Worm (Caenorhabditis elegans) whole organism, late embryonic: ENCODE results near the gene W09G12.6.
"Not testable (repeated sequence)": the region's sequence is repeated elsewhere in the genome, so short reads cannot be mapped to it uniquely, and the experiment has no call there.

Experiments
- C08G9.2 ChIP-seq: sonication (generic microtip); optimal IDR thresholded peaks from 2 replicates; lab custom pipeline; 2016; ENCODE audit warnings: mild to moderate bottlenecking, missing genetic modification characterization, moderate library complexity, missing compliant biosample characterization
- F13H6.1 ChIP-seq: sonication (generic microtip); optimal IDR thresholded peaks from 2 replicates; lab custom pipeline; 2016; ENCODE audit warnings: missing genetic modification characterization, missing compliant biosample characterization
- K02D7.2 ChIP-seq: sonication (generic microtip); optimal IDR thresholded peaks from 2 replicates; lab custom pipeline; 2017; ENCODE audit warnings: mild to moderate bottlenecking, missing genetic modification characterization, missing compliant biosample characterization
- K09A11.1 ChIP-seq: sonication (generic microtip); optimal IDR thresholded peaks from 2 replicates; lab custom pipeline; 2017; ENCODE audit warnings: antibody characterized with exemption, mild to moderate bottlenecking, missing genetic modification characterization, missing compliant biosample characterization; ENCODE audit not compliant: insufficient read depth
- T23F11.4 ChIP-seq: fragments of 200-800 bp; sonication (Bioruptor generic); optimal IDR thresholded peaks from 2 replicates; lab custom pipeline; 2018; ENCODE audit warnings: mild to moderate bottlenecking, missing genetic modification characterization, missing compliant biosample characterization
- ama-1 ChIP-seq: fragments of 150-350 bp; optimal IDR thresholded peaks from 2 replicates; lab custom pipeline; 2014
- ceh-18 ChIP-seq: sonication (generic microtip); optimal IDR thresholded peaks from 2 replicates; lab custom pipeline; 2016; ENCODE audit warnings: missing genetic modification characterization, missing compliant biosample characterization
- ceh-22 ChIP-seq: sonication (generic microtip); optimal IDR thresholded peaks from 2 replicates; lab custom pipeline; 2017; ENCODE audit warnings: missing biosample characterization, missing genetic modification characterization
- ceh-24 ChIP-seq: sonication (generic microtip); optimal IDR thresholded peaks from 2 replicates; lab custom pipeline; 2016; ENCODE audit warnings: mild to moderate bottlenecking, missing genetic modification characterization, missing compliant biosample characterization
- ceh-31 ChIP-seq: sonication (generic microtip); optimal IDR thresholded peaks from 2 replicates; lab custom pipeline; 2016; ENCODE audit warnings: missing genetic modification characterization, missing compliant biosample characterization
- ceh-45 ChIP-seq: fragments of 200-800 bp; sonication (Bioruptor generic); IDR thresholded peaks from 2 replicates; pipeline ENCODE4 v1.3.6; 2022; ENCODE audit warnings: missing genetic modification reagents, missing genetic modification characterization, missing compliant biosample characterization
- ceh-48 ChIP-seq: sonication (generic microtip); optimal IDR thresholded peaks from 2 replicates; lab custom pipeline; 2016; ENCODE audit warnings: missing genetic modification characterization, inconsistent platforms, missing compliant biosample characterization
- ceh-6 ChIP-seq: fragments of 200-800 bp; sonication (Bioruptor generic); optimal IDR thresholded peaks from 2 replicates; lab custom pipeline; 2018; ENCODE audit warnings: mild to moderate bottlenecking, missing genetic modification characterization, missing compliant biosample characterization
- dmd-4 ChIP-seq: sonication (generic microtip); optimal IDR thresholded peaks from 2 replicates; lab custom pipeline; 2016; ENCODE audit warnings: borderline replicate concordance, missing genetic modification characterization, missing compliant biosample characterization
- elt-4 ChIP-seq: sonication (generic microtip); optimal IDR thresholded peaks from 2 replicates; lab custom pipeline; 2016; ENCODE audit warnings: missing genetic modification characterization, missing compliant biosample characterization
- hlh-6 ChIP-seq: sonication (generic microtip); optimal IDR thresholded peaks from 2 replicates; lab custom pipeline; 2016; ENCODE audit warnings: missing genotype, missing genetic modification characterization, missing compliant biosample characterization
- hlh-8 ChIP-seq: sonication (generic microtip); optimal IDR thresholded peaks from 2 replicates; lab custom pipeline; 2016; ENCODE audit warnings: missing genotype, missing genetic modification characterization, missing compliant biosample characterization
- lim-6 ChIP-seq: sonication (generic microtip); optimal IDR thresholded peaks from 2 replicates; lab custom pipeline; 2016; ENCODE audit warnings: missing genetic modification characterization, missing compliant biosample characterization
- lin-11 ChIP-seq: fragments of 200-800 bp; sonication (Bioruptor generic); optimal IDR thresholded peaks from 2 replicates; lab custom pipeline; 2018; ENCODE audit warnings: mild to moderate bottlenecking, missing genetic modification characterization, missing compliant biosample characterization
- madf-2 ChIP-seq: sonication (generic microtip); optimal IDR thresholded peaks from 2 replicates; lab custom pipeline; 2017; ENCODE audit warnings: missing genetic modification characterization, missing compliant biosample characterization
- mec-3 ChIP-seq: sonication (generic microtip); optimal IDR thresholded peaks from 2 replicates; lab custom pipeline; 2016; ENCODE audit warnings: borderline replicate concordance, missing genetic modification characterization, missing compliant biosample characterization
- nhr-11 ChIP-seq: fragments of 150-350 bp; optimal IDR thresholded peaks from 2 replicates; lab custom pipeline; 2014; ENCODE audit warnings: missing biosample characterization, missing genetic modification characterization
- odd-2 ChIP-seq: sonication (generic microtip); optimal IDR thresholded peaks from 2 replicates; lab custom pipeline; 2017; ENCODE audit warnings: antibody characterized with exemption, mild to moderate bottlenecking, missing genetic modification characterization, missing compliant biosample characterization
- pag-3 ChIP-seq: sonication (generic microtip); optimal IDR thresholded peaks from 2 replicates; lab custom pipeline; 2016; ENCODE audit warnings: missing compliant biosample characterization, missing genetic modification characterization, borderline replicate concordance
- pat-9 ChIP-seq: fragments of 200-800 bp; sonication (Bioruptor generic); optimal IDR thresholded peaks from 2 replicates; lab custom pipeline; 2018; ENCODE audit warnings: mild to moderate bottlenecking, missing genetic modification characterization, moderate library complexity, missing compliant biosample characterization
- pros-1 ChIP-seq: fragments of 150-350 bp; optimal IDR thresholded peaks from 2 replicates; lab custom pipeline; 2014; ENCODE audit warnings: missing biosample characterization, missing genetic modification reagents, missing genetic modification characterization
- ref-2 ChIP-seq: sonication (generic microtip); optimal IDR thresholded peaks from 2 replicates; lab custom pipeline; 2016; ENCODE audit warnings: missing genetic modification characterization, missing compliant biosample characterization
- sdc-2 ChIP-seq: sonication (generic microtip); optimal IDR thresholded peaks from 2 replicates; lab custom pipeline; 2016; ENCODE audit warnings: missing genotype, missing genetic modification characterization, missing compliant biosample characterization
- sox-4 ChIP-seq: sonication (generic microtip); optimal IDR thresholded peaks from 2 replicates; lab custom pipeline; 2017; ENCODE audit warnings: mild to moderate bottlenecking, missing genetic modification characterization, inconsistent platforms, missing compliant biosample characterization
- tbx-2 ChIP-seq: sonication (generic microtip); optimal IDR thresholded peaks from 2 replicates; lab custom pipeline; 2016; ENCODE audit warnings: missing genetic modification characterization, missing compliant biosample characterization
- tbx-7 ChIP-seq: sonication (generic microtip); optimal IDR thresholded peaks from 2 replicates; lab custom pipeline; 2016; ENCODE audit warnings: missing genotype, missing genetic modification characterization, missing compliant biosample characterization
- unc-3 ChIP-seq, 2 experiments: fragments of 200-800 bp in 1 of 2; sonication (Bioruptor generic) in 1 of 2; sonication (generic microtip) in 1 of 2; conservative IDR thresholded peaks in 1 of 2; optimal IDR thresholded peaks in 1 of 2; 2 replicates each; pipeline versions ENCODE4 v1.3.6 to Lab custom; 2016 to 2022; ENCODE audit warnings: missing compliant biosample characterization in 2 of 2, missing genetic modification characterization in 2 of 2, missing genetic modification reagents in 1 of 2
- unc-55 ChIP-seq: sonication (generic microtip); optimal IDR thresholded peaks from 2 replicates; lab custom pipeline; 2017; ENCODE audit warnings: missing biosample characterization, missing genetic modification reagents, missing genetic modification characterization
- unc-86 ChIP-seq: sonication (generic microtip); optimal IDR thresholded peaks from 2 replicates; lab custom pipeline; 2016; ENCODE audit warnings: missing genetic modification characterization, missing compliant biosample characterization
- zip-5 ChIP-seq: sonication (generic microtip); optimal IDR thresholded peaks from 2 replicates; lab custom pipeline; 2016; ENCODE audit warnings: missing genetic modification characterization, missing compliant biosample characterization

The W09G12.6 gene

ce11 chrIV:1231589-1231988 lies at the start of gene W09G12.6:
Gene W09G12.6, plus strand, starts transcription at chrIV:1231889.
- TF ChIP-seq hlh-6 (tag; lab: Kevin White, UChicago) (no peak), C08G9.2 (no peak), tbx-7 (tag; lab: Kevin White, UChicago) (no peak), ceh-22 (tag; lab: Kevin White, UChicago) (no peak), nhr-11 (no peak), F13H6.1 (tag; lab: Kevin White, UChicago) (no peak), ceh-24 (tag; lab: Kevin White, UChicago) (no peak), hlh-8 (tag; lab: Kevin White, UChicago) (no peak), unc-3 (GFP tag; conservative IDR thresholded peaks at IDR 0.05; lab: Robert Waterston, UW) (no peak), unc-3 (tag; optimal IDR thresholded peaks at IDR 0.05; lab: Kevin White, UChicago) (no peak), lin-11 (no peak), mec-3 (tag; lab: Kevin White, UChicago) (no peak), unc-86 (no peak), ceh-6 (GFP tag; lab: Kevin White, UChicago) (no peak), K02D7.2 (no peak), ceh-18 (no peak), madf-2 (no peak), ceh-48 (tag; lab: Kevin White, UChicago) (no peak), pag-3 (tag; lab: Kevin White, UChicago) (no peak)
- TF ChIP-seq, all 69 proteins: peak for 0

- TF ChIP-seq unc-55; tbx-7 (tag; lab: Kevin White, UChicago); sox-4 (tag; lab: Kevin White, UChicago): not testable (repeated sequence)
These were observed 49.4 kb upstream of the W09G12.6 start, which contains the start of gene rmif-2 for ce11 chrIV:1182292-1182691. Gene rmif-2, plus strand, starts transcription at chrIV:1182592.

ce11 chrIV:1187502-1187901 lies 44.2 kb upstream of the W09G12.6 start, which contains the start of gene mdt-20:
Gene mdt-20, plus strand, starts transcription at chrIV:1187802.
- not testable (repeated sequence) for TF ChIP-seq T23F11.4; pros-1 (tag; lab: Kevin White, UChicago); ama-1 (lab: Kevin White, UChicago)
- TF ChIP-seq, all 69 proteins: peak for 0; not testable (repeated sequence) for 69

- TF ChIP-seq ref-2 (tag; lab: Kevin White, UChicago) (no peak), tbx-2 (tag; lab: Kevin White, UChicago) (no peak), lim-6 (tag; lab: Kevin White, UChicago) (no peak), zip-5 (tag; lab: Kevin White, UChicago) (no peak), dmd-4 (tag; lab: Kevin White, UChicago) (no peak), ceh-6 (GFP tag; lab: Kevin White, UChicago) (no peak), pat-9 (tag; lab: Kevin White, UChicago) (no peak), sdc-2 (tag; lab: Kevin White, UChicago) (no peak), sox-4 (tag; lab: Kevin White, UChicago) (no peak), elt-4 (tag; lab: Kevin White, UChicago) (no peak), ceh-22 (tag; lab: Kevin White, UChicago) (no peak), F13H6.1 (tag; lab: Kevin White, UChicago) (no peak), pros-1 (tag; lab: Kevin White, UChicago) (no peak), odd-2 (tag; lab: Kevin White, UChicago) (no peak), unc-86 (no peak), K09A11.1 (tag; lab: Kevin White, UChicago) (no peak), ceh-45 (GFP tag; lab: Robert Waterston, UW) (no peak), ama-1 (lab: Kevin White, UChicago) (no peak), C08G9.2 (no peak), ceh-31 (tag; lab: Kevin White, UChicago) (no peak)
These were observed 38.9 kb upstream of the W09G12.6 start, which contains the start of gene spl-3 for ce11 chrIV:1192765-1193164. Gene spl-3, plus strand, starts transcription at chrIV:1193065.
